Fruit fly (Drosophila melanogaster): ENCODE data around the gene Lsp2.

dm6 chr3L:12095960-12096359 is 33.2 kb upstream of the Lsp2 start:
- TF ChIP-seq cnc (optimal IDR thresholded peaks at IDR 0.05) (no peak), Hr96 (GFP tag; optimal IDR thresholded peaks at IDR 0.05) (no peak), CG33017 (tag; optimal IDR thresholded peaks at IDR 0.05) (no peak), Clk (GFP tag; optimal IDR thresholded peaks at IDR 0.05) (no peak), CG11617 (GFP tag; optimal IDR thresholded peaks at IDR 0.05) (no peak), Crg-1 (GFP tag; optimal IDR thresholded peaks at IDR 0.05) (no peak), ovo (GFP tag; optimal IDR thresholded peaks at IDR 0.05) (no peak)
